Worm (Caenorhabditis elegans): Measurements from ENCODE around the gene F53H4.6.

F53H4.6 gene

DNA sequence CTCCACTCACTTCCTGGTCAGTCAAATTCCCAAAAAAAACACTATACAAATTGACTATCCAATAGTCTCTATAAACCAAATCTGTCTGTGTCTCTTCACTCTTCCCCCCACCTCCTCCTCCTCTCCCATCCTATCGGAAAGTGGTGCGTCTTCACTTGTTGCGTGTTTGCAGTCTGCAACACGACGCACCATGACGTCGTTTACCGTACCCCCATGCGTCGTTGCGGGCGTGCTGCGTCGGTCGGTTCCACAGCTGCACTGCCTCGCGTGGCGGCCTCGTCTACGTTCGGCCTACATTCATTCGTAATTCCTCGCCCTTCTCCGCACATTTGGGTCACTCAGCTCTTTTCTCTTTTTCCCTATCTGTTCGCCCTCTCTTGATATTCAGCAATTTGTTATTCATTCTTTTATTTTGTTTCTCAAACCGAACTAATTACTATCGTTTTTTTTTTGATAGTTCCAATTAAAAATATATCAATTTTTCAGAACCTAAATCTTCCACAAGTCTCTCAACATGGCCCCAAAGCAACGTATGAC, 19.3 kb downstream of the F53H4.6 start, which contains the start of gene serp-1.1 (continued):
- TF ChIP-seq nhr-84 (tag; optimal IDR thresholded peaks at IDR 0.05) (no peak), grh-1 (GFP tag; IDR thresholded peaks at IDR 0.05) (peak; percentile 98), nhr-20 (tag; optimal IDR thresholded peaks at IDR 0.05) (peak; percentile 100), ces-1 (GFP tag; optimal IDR thresholded peaks at IDR 0.05) (no peak), ceh-82 (tag; optimal IDR thresholded peaks at IDR 0.05) (peak; percentile 94 to 99 (median 97)), sox-4 (tag; optimal IDR thresholded peaks at IDR 0.05) (peak; percentile 65), zag-1 (tag; optimal IDR thresholded peaks at IDR 0.05) (peak; percentile 81), elt-3 (tag; optimal IDR thresholded peaks at IDR 0.05) (peak; percentile 89 to 99 (median 98)), unc-98 (GFP tag; IDR thresholded peaks at IDR 0.05) (peak; percentile 53; the same call in 1 of the 2 replicates), hlh-17 (GFP tag; optimal IDR thresholded peaks at IDR 0.05; ENCODE audit: borderline replicate concordance) (no peak), lin-35 (GFP tag; optimal IDR thresholded peaks at IDR 0.05) (peak; percentile 87 to 93), ceh-90 (tag; optimal IDR thresholded peaks at IDR 0.05) (no peak), nhr-28 (tag; optimal IDR thresholded peaks at IDR 0.05) (no peak), ceh-8 (GFP tag; optimal IDR thresholded peaks at IDR 0.05) (peak; percentile 86), ceh-88 (GFP tag; IDR thresholded peaks at IDR 0.05) (peak; percentile 96), nhr-76 (tag; optimal IDR thresholded peaks at IDR 0.05) (peak; percentile 96), ztf-11 (tag; optimal IDR thresholded peaks at IDR 0.05) (peak in 1 of 2 experiments; percentile 93), skn-1 (tag; optimal IDR thresholded peaks at IDR 0.05) (peak; percentile 94), dpl-1 (GFP tag; optimal IDR thresholded peaks at IDR 0.05) (peak; percentile 78 to 82 (median 81)), unc-86 (tag; optimal IDR thresholded peaks at IDR 0.05) (peak; percentile 98), mef-2 (tag; optimal IDR thresholded peaks at IDR 0.05) (peak; percentile 89), hlh-4 (tag; optimal IDR thresholded peaks at IDR 0.05) (no peak), ama-1 (optimal IDR thresholded peaks at IDR 0.05) (peak; percentile 55), unc-30 (tag; optimal IDR thresholded peaks at IDR 0.05) (no peak), swsn-7 (tag; optimal IDR thresholded peaks at IDR 0.05) (peak; percentile 99), efl-1 (optimal IDR thresholded peaks at IDR 0.05) (peak; percentile 86 to 93), efl-1 (GFP tag; optimal IDR thresholded peaks at IDR 0.05 in 1 of 2) (peak; percentile 69 to 97), egl-27 (tag; optimal IDR thresholded peaks at IDR 0.05) (peak; percentile 95 to 97), sptf-1 (tag; optimal IDR thresholded peaks at IDR 0.05) (no peak), nhr-85 (tag) (peak; percentile 100), pqm-1 (tag; optimal IDR thresholded peaks at IDR 0.05) (peak; percentile 81), irx-1 (tag; optimal IDR thresholded peaks at IDR 0.05) (peak; percentile 95), elt-2 (tag; optimal IDR thresholded peaks at IDR 0.05) (peak; percentile 94), nhr-19 (GFP tag; conservative IDR thresholded peaks at IDR 0.05) (peak; percentile 99), pag-3 (tag; optimal IDR thresholded peaks at IDR 0.05; ENCODE audit: borderline replicate concordance, insufficient read depth) (no peak), aha-1 (tag; optimal IDR thresholded peaks at IDR 0.05) (peak; percentile 88), lir-3 (tag; optimal IDR thresholded peaks at IDR 0.05; ENCODE audit: poor library complexity) (peak; percentile 95), efl-3 (GFP tag; optimal IDR thresholded peaks at IDR 0.05) (peak; percentile 83), nhr-11 (tag; optimal IDR thresholded peaks at IDR 0.05) (peak; percentile 77), sup-37 (GFP tag; optimal IDR thresholded peaks at IDR 0.05) (peak; percentile 96)

ce11 chrX:15838496-15838948, 21.9 kb downstream of the F53H4.6 start, which contains the start of gene acox-1.6:
acox-1.6 (minus strand) TSS chrX:15838546.
- TF ChIP-seq nhr-76 (tag; optimal IDR thresholded peaks at IDR 0.05) (no peak), lin-35 (GFP tag; optimal IDR thresholded peaks at IDR 0.05) (peak in 1 of 2 experiments; percentile 15), F16B12.6 (tag; optimal IDR thresholded peaks at IDR 0.05) (no peak), dpl-1 (GFP tag; optimal IDR thresholded peaks at IDR 0.05) (no peak), nhr-84 (tag; optimal IDR thresholded peaks at IDR 0.05) (no peak), ceh-88 (GFP tag; IDR thresholded peaks at IDR 0.05) (no peak), nhr-71 (tag; optimal IDR thresholded peaks at IDR 0.05) (no peak), nhr-20 (tag; optimal IDR thresholded peaks at IDR 0.05) (peak; percentile 35)

Measured in whole organism, L1 larva.